Worm (Caenorhabditis elegans) whole organism, L2 larva: ENCODE results near the gene W09G12.10.

Source experiments
- C34F6.9 ChIP-seq: fragments of 150-350 bp; optimal IDR thresholded peaks from 2 replicates; lab custom pipeline; 2014; ENCODE audit warnings: missing biosample characterization, missing genetic modification characterization
- F13H6.1 ChIP-seq: sonication (generic microtip); optimal IDR thresholded peaks from 2 replicates; lab custom pipeline; 2016; ENCODE audit warnings: missing genetic modification characterization, missing compliant biosample characterization
- R02D3.7 ChIP-seq: fragments of 150-350 bp; optimal IDR thresholded peaks from 2 replicates; lab custom pipeline; 2014; ENCODE audit warnings: missing biosample characterization, missing genetic modification characterization
- Y55F3AM.14 ChIP-seq: fragments of 200-800 bp; sonication (Bioruptor generic); optimal IDR thresholded peaks from 2 replicates; lab custom pipeline; 2018; ENCODE audit warnings: mild to moderate bottlenecking, missing genetic modification characterization, missing compliant biosample characterization
- ZK546.5 ChIP-seq: sonication (generic microtip); optimal IDR thresholded peaks from 2 replicates; lab custom pipeline; 2017; ENCODE audit warnings: missing biosample characterization, missing genetic modification characterization
- alr-1 ChIP-seq: fragments of 150-350 bp; optimal IDR thresholded peaks from 2 replicates; lab custom pipeline; 2014; ENCODE audit warnings: missing biosample characterization, missing genetic modification characterization
- aly-2 ChIP-seq: fragments of 150-350 bp; optimal IDR thresholded peaks from 2 replicates; lab custom pipeline; 2014; ENCODE audit warnings: missing biosample characterization, missing genetic modification characterization
- ama-1 ChIP-seq: fragments of 150-350 bp; optimal IDR thresholded peaks from 2 replicates; lab custom pipeline; 2018; ENCODE audit warnings: inconsistent platforms
- blmp-1 ChIP-seq: sonication (generic microtip); optimal IDR thresholded peaks from 2 replicates; lab custom pipeline; 2017; ENCODE audit warnings: missing genetic modification characterization, mild to moderate bottlenecking, missing compliant biosample characterization, antibody characterized with exemption, moderate library complexity; ENCODE audit not compliant: insufficient read depth
- ceh-16 ChIP-seq: fragments of 150-350 bp; optimal IDR thresholded peaks from 2 replicates; lab custom pipeline; 2014; ENCODE audit warnings: missing biosample characterization, missing genetic modification characterization
- ceh-82 ChIP-seq: fragments of 150-350 bp; optimal IDR thresholded peaks from 2 replicates; lab custom pipeline; 2014; ENCODE audit warnings: missing biosample characterization, missing genetic modification characterization
- crh-2 ChIP-seq: sonication (generic microtip); optimal IDR thresholded peaks from 2 replicates; lab custom pipeline; 2017; ENCODE audit warnings: missing biosample characterization, missing genetic modification characterization
- dmd-4 ChIP-seq: sonication (generic microtip); optimal IDR thresholded peaks from 2 replicates; lab custom pipeline; 2017; ENCODE audit warnings: missing biosample characterization, missing genetic modification characterization
- egl-27 ChIP-seq: sonication (generic microtip); optimal IDR thresholded peaks from 3 replicates; lab custom pipeline; 2017; ENCODE audit warnings: missing biosample characterization, missing genetic modification reagents, missing genetic modification characterization
- elt-1 ChIP-seq: fragments of 150-350 bp; optimal IDR thresholded peaks from 2 replicates; lab custom pipeline; 2014; ENCODE audit warnings: missing biosample characterization, missing genetic modification characterization
- elt-3 ChIP-seq: sonication (generic microtip); optimal IDR thresholded peaks from 2 replicates; lab custom pipeline; 2017; ENCODE audit warnings: missing biosample characterization, missing genetic modification characterization
- fos-1 ChIP-seq: fragments of 150-350 bp; optimal IDR thresholded peaks from 2 replicates; lab custom pipeline; 2014; ENCODE audit warnings: missing biosample characterization, missing genetic modification characterization
- gmeb-1 ChIP-seq: fragments of 150-350 bp; optimal IDR thresholded peaks from 2 replicates; lab custom pipeline; 2014; ENCODE audit warnings: missing biosample characterization, missing genetic modification characterization
- lin-11 ChIP-seq: fragments of 150-350 bp; sonication (generic microtip); optimal IDR thresholded peaks from 2 replicates; lab custom pipeline; 2014; ENCODE audit warnings: missing biosample characterization, missing genetic modification characterization, inconsistent platforms, mixed read lengths
- lin-13 ChIP-seq: fragments of 150-350 bp; optimal IDR thresholded peaks from 2 replicates; lab custom pipeline; 2014; ENCODE audit warnings: missing biosample characterization, missing genetic modification reagents, missing genetic modification characterization
- lin-39 ChIP-seq: fragments of 150-350 bp; optimal IDR thresholded peaks from 2 replicates; lab custom pipeline; 2014; ENCODE audit warnings: missing biosample characterization, missing genetic modification reagents, missing genetic modification characterization
- lsy-2 ChIP-seq, 2 experiments: fragments of 150-350 bp in 1 of 2; sonication (generic microtip) in 1 of 2; optimal IDR thresholded peaks; 2 replicates each; lab custom pipeline; 2014 to 2017; ENCODE audit warnings: missing biosample characterization in 2 of 2, missing genetic modification characterization in 2 of 2
- mab-5 ChIP-seq: fragments of 150-350 bp; optimal IDR thresholded peaks from 2 replicates; lab custom pipeline; 2014; ENCODE audit warnings: missing biosample characterization, missing genetic modification characterization
- mbf-1 ChIP-seq: sonication (generic microtip); optimal IDR thresholded peaks from 2 replicates; lab custom pipeline; 2017; ENCODE audit warnings: missing biosample characterization, missing genetic modification characterization
- mdl-1 ChIP-seq, 2 experiments: fragments of 150-350 bp in 1 of 2; sonication (generic microtip) in 1 of 2; optimal IDR thresholded peaks; 2 replicates each; lab custom pipeline; 2017; ENCODE audit warnings: missing biosample characterization in 2 of 2, missing genetic modification characterization in 2 of 2
- nhr-10 ChIP-seq: sonication (generic microtip); optimal IDR thresholded peaks from 2 replicates; lab custom pipeline; 2017; ENCODE audit warnings: missing biosample characterization, missing genetic modification characterization
- nhr-11 ChIP-seq: fragments of 150-350 bp; optimal IDR thresholded peaks from 2 replicates; lab custom pipeline; 2014; ENCODE audit warnings: missing biosample characterization, missing genetic modification characterization
- nhr-12 ChIP-seq: fragments of 150-350 bp; optimal IDR thresholded peaks from 2 replicates; lab custom pipeline; 2014; ENCODE audit warnings: missing biosample characterization, missing genetic modification characterization
- nhr-129 ChIP-seq: fragments of 150-350 bp; optimal IDR thresholded peaks from 2 replicates; lab custom pipeline; 2014; ENCODE audit warnings: missing biosample characterization, missing genetic modification characterization
- nhr-21 ChIP-seq: fragments of 150-350 bp; optimal IDR thresholded peaks from 2 replicates; lab custom pipeline; 2014; ENCODE audit warnings: missing biosample characterization, missing genetic modification characterization
- nhr-23 ChIP-seq: fragments of 150-350 bp; optimal IDR thresholded peaks from 2 replicates; lab custom pipeline; 2014; ENCODE audit warnings: missing biosample characterization, missing genetic modification reagents, missing genetic modification characterization
- nhr-237 ChIP-seq: fragments of 150-350 bp; optimal IDR thresholded peaks from 2 replicates; lab custom pipeline; 2014; ENCODE audit warnings: missing biosample characterization, missing genetic modification characterization
- nhr-25 ChIP-seq: fragments of 150-350 bp; sonication (generic microtip); optimal IDR thresholded peaks from 3 replicates; lab custom pipeline; 2014; ENCODE audit warnings: missing biosample characterization, missing genetic modification characterization
- nhr-6 ChIP-seq: fragments of 150-350 bp; optimal IDR thresholded peaks from 2 replicates; lab custom pipeline; 2014; ENCODE audit warnings: missing biosample characterization, missing genetic modification characterization
- nhr-77 ChIP-seq: fragments of 150-350 bp; optimal IDR thresholded peaks from 2 replicates; lab custom pipeline; 2014; ENCODE audit warnings: missing biosample characterization, missing genetic modification characterization
- peb-1 ChIP-seq: fragments of 150-350 bp; optimal IDR thresholded peaks from 2 replicates; lab custom pipeline; 2014; ENCODE audit warnings: missing biosample characterization, missing genetic modification characterization
- sem-4 ChIP-seq: fragments of 150-350 bp; optimal IDR thresholded peaks from 2 replicates; lab custom pipeline; 2014; ENCODE audit warnings: missing biosample characterization, missing genetic modification reagents, missing genetic modification characterization
- skn-1 ChIP-seq: sonication (generic microtip); optimal IDR thresholded peaks from 2 replicates; lab custom pipeline; 2017; ENCODE audit warnings: missing biosample characterization, missing genetic modification characterization
- sma-3 ChIP-seq: sonication (generic microtip); optimal IDR thresholded peaks from 2 replicates; lab custom pipeline; 2016; ENCODE audit warnings: missing genetic modification reagents, missing genetic modification characterization, missing compliant biosample characterization
- sma-9 ChIP-seq, 2 experiments: fragments of 150-350 bp in 1 of 2; sonication (generic microtip) in 1 of 2; optimal IDR thresholded peaks; 2 replicates each; lab custom pipeline; 2014 to 2016; ENCODE audit warnings: missing genetic modification characterization in 2 of 2, mild to moderate bottlenecking in 1 of 2, missing biosample characterization in 1 of 2, missing compliant biosample characterization in 1 of 2, missing genetic modification reagents in 1 of 2, moderate library complexity in 1 of 2
- snpc-4 ChIP-seq: fragments of 150-350 bp; optimal IDR thresholded peaks from 2 replicates; lab custom pipeline; 2014; ENCODE audit warnings: missing biosample characterization, missing genetic modification characterization
- unc-39 ChIP-seq: fragments of 150-350 bp; optimal IDR thresholded peaks from 2 replicates; lab custom pipeline; 2014; ENCODE audit warnings: missing biosample characterization, missing genetic modification characterization
- unc-55 ChIP-seq: fragments of 150-350 bp; sonication (generic microtip); optimal IDR thresholded peaks from 3 replicates; lab custom pipeline; 2014; ENCODE audit warnings: missing biosample characterization, missing genetic modification reagents, missing genetic modification characterization
- unc-62 ChIP-seq: fragments of 150-350 bp; optimal IDR thresholded peaks from 2 replicates; lab custom pipeline; 2014; ENCODE audit warnings: missing biosample characterization, missing genetic modification reagents, missing genetic modification characterization
- zag-1 ChIP-seq: fragments of 150-350 bp; optimal IDR thresholded peaks from 2 replicates; lab custom pipeline; 2014; ENCODE audit warnings: missing biosample characterization, missing genetic modification characterization
- ztf-1 ChIP-seq: fragments of 200-800 bp; sonication (Bioruptor generic); conservative IDR thresholded peaks from 2 replicates; pipeline ENCODE4 v1.3.6; 2022; ENCODE audit warnings: missing genetic modification characterization, missing compliant biosample characterization
- ztf-11 ChIP-seq: sonication (generic microtip); optimal IDR thresholded peaks from 2 replicates; lab custom pipeline; 2017; ENCODE audit warnings: missing biosample characterization, missing genetic modification characterization
- ztf-4 ChIP-seq: fragments of 150-350 bp; optimal IDR thresholded peaks from 2 replicates; lab custom pipeline; 2014; ENCODE audit warnings: missing biosample characterization, missing genetic modification characterization

The W09G12.10 gene

DNA sequence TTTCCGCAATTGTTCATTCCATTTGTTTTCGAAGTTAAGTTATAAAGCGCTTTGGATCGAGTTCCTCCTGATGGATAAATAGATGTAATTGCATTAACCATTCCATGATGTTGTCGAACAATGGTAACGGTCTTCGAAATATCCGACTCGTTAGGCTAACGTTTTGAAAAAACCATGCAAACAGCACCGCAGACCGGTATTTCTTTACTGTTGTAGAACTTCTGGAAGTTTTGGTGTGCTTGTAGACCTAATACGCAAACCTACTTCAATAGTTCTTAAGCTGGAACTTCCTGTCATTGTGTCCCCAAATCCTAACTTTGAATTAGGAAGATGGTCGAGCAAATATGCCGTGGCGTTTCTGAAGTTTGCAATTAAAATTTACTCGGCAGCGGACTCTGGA lies 24.2 kb upstream of the W09G12.10 start, which contains the start of gene F38A1.9:
Gene F38A1.9, minus strand, starts transcription at position 101 of the 400 bp plus-strand sequence.
- no peak for TF ChIP-seq F13H6.1
- TF ChIP-seq nhr-23, result no peak
- no peak for TF ChIP-seq nhr-21 (tag; lab: Kevin White, UChicago)
- TF ChIP-seq C34F6.9 (tag; lab: Kevin White, UChicago), result no peak
- TF ChIP-seq ztf-1 (GFP tag; lab: Robert Waterston, UW), result no peak
- no peak for TF ChIP-seq sma-3 (GFP tag; lab: Kevin White, UChicago)
- TF ChIP-seq peb-1 (tag; lab: Kevin White, UChicago), result no peak
- no peak for TF ChIP-seq sma-9 (GFP tag; optimal IDR thresholded peaks at IDR 0.05; lab: Kevin White, UChicago)
- no peak for TF ChIP-seq sma-9 (tag; optimal IDR thresholded peaks at IDR 0.05; lab: Kevin White, UChicago)
- no peak for TF ChIP-seq nhr-10
- no peak for TF ChIP-seq unc-62
- TF ChIP-seq dmd-4 (tag; lab: Kevin White, UChicago), result no peak
- TF ChIP-seq alr-1 (tag; lab: Kevin White, UChicago), result no peak
- no peak for TF ChIP-seq lsy-2 (tag; optimal IDR thresholded peaks at IDR 0.05; lab: Kevin White, UChicago)
- no peak for TF ChIP-seq gmeb-1 (tag; lab: Kevin White, UChicago)
- TF ChIP-seq, all 48 proteins: peak for 0

DNA sequence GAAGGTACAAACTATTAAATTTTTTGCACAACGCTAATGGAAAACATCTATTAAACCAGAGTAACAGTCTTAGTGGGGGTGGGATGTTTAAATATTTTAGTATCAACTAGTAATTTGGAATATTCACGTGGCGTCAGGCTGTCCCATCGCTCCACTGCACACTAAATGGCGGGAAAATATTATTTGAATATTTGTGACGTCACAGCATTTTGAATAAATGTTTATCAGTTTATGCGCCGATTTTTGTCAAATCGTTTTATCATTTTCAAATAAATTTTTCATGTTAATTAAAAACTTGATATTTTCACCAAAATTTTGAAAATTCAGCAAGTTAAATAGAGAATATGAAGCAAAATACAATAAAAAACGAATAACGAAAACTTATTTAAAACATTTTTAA lies 22.2 kb upstream of the W09G12.10 start, which contains the start of gene F38A1.15:
Gene F38A1.15, minus strand, starts transcription at position 101 of the 400 bp plus-strand sequence.
- no peak for TF ChIP-seq skn-1 (tag; lab: Kevin White, UChicago)

DNA sequence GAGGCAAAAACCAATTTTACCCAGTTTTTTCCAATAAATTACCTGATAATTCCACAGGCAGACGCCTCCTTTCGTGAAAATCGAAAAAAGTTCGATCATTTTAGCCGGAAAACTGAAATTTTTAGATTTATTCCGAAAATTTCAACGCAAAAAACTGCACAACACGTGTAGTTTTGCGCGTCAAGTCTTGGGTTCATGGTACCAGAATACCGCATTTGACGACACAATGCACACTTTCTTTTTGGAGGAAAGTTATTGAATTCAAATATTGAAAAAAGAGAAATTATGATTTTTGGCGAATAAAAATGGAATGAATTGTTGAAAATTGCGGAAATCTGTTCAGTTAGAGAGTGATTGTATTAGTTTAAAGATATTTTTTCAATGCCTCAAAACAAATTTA lies 18.6 kb upstream of the W09G12.10 start, which contains the start of gene F38A1.8:
Gene F38A1.8, minus strand, starts transcription at position 167 of the 400 bp plus-strand sequence.
- TF ChIP-seq blmp-1 (tag; lab: Kevin White, UChicago) (no peak), peb-1 (tag; lab: Kevin White, UChicago) (no peak), snpc-4 (tag; lab: Kevin White, UChicago) (no peak), ztf-11 (tag; lab: Kevin White, UChicago) (no peak), fos-1 (tag; lab: Kevin White, UChicago) (peak; percentile 3), nhr-25 (tag; lab: Kevin White, UChicago) (no peak), nhr-129 (tag; lab: Kevin White, UChicago) (peak; percentile 65), sem-4 (tag; lab: Kevin White, UChicago) (no peak), lin-13 (GFP tag; lab: Kevin White, UChicago) (no peak), unc-62 (no peak), mbf-1 (no peak), C34F6.9 (tag; lab: Kevin White, UChicago) (no peak), mab-5 (tag; lab: Kevin White, UChicago) (no peak), ZK546.5 (no peak), nhr-11 (no peak), unc-55 (GFP tag; lab: Kevin White, UChicago) (peak; percentile 78), gmeb-1 (tag; lab: Kevin White, UChicago) (peak; percentile 93), nhr-77 (tag; lab: Kevin White, UChicago) (no peak), nhr-10 (no peak), lsy-2 (tag; optimal IDR thresholded peaks at IDR 0.05; lab: Kevin White, UChicago) (peak; percentile 66 to 86), F13H6.1 (no peak), ztf-1 (GFP tag; lab: Robert Waterston, UW) (no peak), sma-9 (GFP tag; optimal IDR thresholded peaks at IDR 0.05; lab: Kevin White, UChicago) (peak; percentile 37), sma-9 (tag; optimal IDR thresholded peaks at IDR 0.05; lab: Kevin White, UChicago) (no peak), ceh-16 (peak; percentile 5), sma-3 (GFP tag; lab: Kevin White, UChicago) (peak; percentile 29), ceh-82 (tag; lab: Kevin White, UChicago) (no peak), ama-1 (no peak), unc-39 (tag; lab: Kevin White, UChicago) (no peak), nhr-12 (tag; lab: Kevin White, UChicago) (no peak), nhr-21 (tag; lab: Kevin White, UChicago) (peak; percentile 33), nhr-23 (no peak), Y55F3AM.14 (GFP tag; lab: Kevin White, UChicago) (no peak), lin-39 (tag; lab: Kevin White, UChicago) (no peak), crh-2 (tag; lab: Kevin White, UChicago) (peak; percentile 82), elt-3 (tag; lab: Kevin White, UChicago) (no peak), dmd-4 (tag; lab: Kevin White, UChicago) (no peak), alr-1 (tag; lab: Kevin White, UChicago) (no peak), lin-11 (tag; lab: Kevin White, UChicago) (no peak), nhr-6 (tag; lab: Kevin White, UChicago) (no peak), nhr-237 (tag; lab: Kevin White, UChicago) (no peak), mdl-1 (tag; optimal IDR thresholded peaks at IDR 0.05; lab: Kevin White, UChicago) (peak in 1 of 2 experiments; percentile 27), R02D3.7 (tag; lab: Kevin White, UChicago) (no peak), aly-2 (tag; lab: Kevin White, UChicago) (no peak), ztf-4 (no peak), elt-1 (no peak), skn-1 (tag; lab: Kevin White, UChicago) (no peak), egl-27 (tag; lab: Kevin White, UChicago) (no peak), zag-1 (tag; lab: Kevin White, UChicago) (no peak)
- TF ChIP-seq, all 48 proteins: peak for 11
